Worm (Caenorhabditis elegans) whole organism, L1 larva: ENCODE measurements around the gene nhr-260.

Source experiments
- C04F5.9 ChIP-seq: sonication (generic microtip); optimal IDR thresholded peaks from 2 replicates; lab custom pipeline; 2016; ENCODE audit warnings: missing genetic modification characterization, missing compliant biosample characterization
- C16A3.4 ChIP-seq: fragments of 150-350 bp; optimal IDR thresholded peaks from 2 replicates; lab custom pipeline; 2014; ENCODE audit warnings: missing biosample characterization, missing genetic modification characterization
- C34B4.2 ChIP-seq: sonication (generic microtip); optimal IDR thresholded peaks from 2 replicates; lab custom pipeline; 2017; ENCODE audit warnings: mild to moderate bottlenecking, missing genetic modification characterization, missing compliant biosample characterization
- F16B12.6 ChIP-seq: fragments of 150-350 bp; optimal IDR thresholded peaks from 2 replicates; lab custom pipeline; 2014; ENCODE audit warnings: missing biosample characterization, missing genetic modification characterization
- blmp-1 ChIP-seq: fragments of 150-350 bp; optimal IDR thresholded peaks from 2 replicates; lab custom pipeline; 2014; ENCODE audit warnings: missing biosample characterization, missing genetic modification characterization
- ceh-8 ChIP-seq: fragments of 200-800 bp; sonication (Bioruptor generic); optimal IDR thresholded peaks from 2 replicates; lab custom pipeline; 2018; ENCODE audit warnings: mild to moderate bottlenecking, missing genetic modification characterization, moderate library complexity, missing compliant biosample characterization
- ceh-88 ChIP-seq: fragments of 200-800 bp; sonication (Bioruptor generic); IDR thresholded peaks from 2 replicates; pipeline ENCODE4 v1.3.6; 2022; ENCODE audit warnings: missing genetic modification characterization, missing compliant biosample characterization
- ceh-90 ChIP-seq: sonication (generic microtip); optimal IDR thresholded peaks from 2 replicates; lab custom pipeline; 2016; ENCODE audit warnings: missing genetic modification characterization, missing compliant biosample characterization
- ces-1 ChIP-seq: fragments of 150-350 bp; optimal IDR thresholded peaks from 2 replicates; lab custom pipeline; 2014; ENCODE audit warnings: missing biosample characterization, missing genetic modification reagents, missing genetic modification characterization
- dpl-1 ChIP-seq, 3 experiments: fragments of 150-350 bp in 2 of 3; sonication (generic microtip) in 1 of 3; optimal IDR thresholded peaks; 2 replicates each; lab custom pipeline; 2014 to 2017; ENCODE audit warnings: missing biosample characterization in 3 of 3, missing genetic modification characterization in 3 of 3, missing genetic modification reagents in 3 of 3
- efl-1 ChIP-seq, 4 experiments: fragments of 150-350 bp; optimal IDR thresholded peaks in 3 of 4; peaks in 1 of 4; 1 replicate in 1 of 4; 2 replicates in 3 of 4; lab custom pipeline; 2014; ENCODE audit warnings: missing biosample characterization in 2 of 4, missing genetic modification characterization in 2 of 4, missing genetic modification reagents in 2 of 4
- efl-3 ChIP-seq: fragments of 200-800 bp; sonication (Bioruptor generic); optimal IDR thresholded peaks from 2 replicates; lab custom pipeline; 2018; ENCODE audit warnings: mild to moderate bottlenecking, missing genetic modification characterization, missing compliant biosample characterization
- egl-27 ChIP-seq, 2 experiments: fragments of 150-350 bp in 1 of 2; sonication (generic microtip); optimal IDR thresholded peaks; 3 replicates each; lab custom pipeline; 2017 to 2018; ENCODE audit warnings: missing biosample characterization in 2 of 2, missing genetic modification characterization in 2 of 2, missing genetic modification reagents in 2 of 2
- elt-3 ChIP-seq, 6 experiments: fragments of 150-350 bp in 1 of 6; sonication (generic microtip); optimal IDR thresholded peaks; 2 replicates each; lab custom pipeline; 2017 to 2018; ENCODE audit warnings: missing biosample characterization in 6 of 6, missing genetic modification characterization in 6 of 6, inconsistent platforms in 1 of 6
- fos-1 ChIP-seq: fragments of 150-350 bp; optimal IDR thresholded peaks from 2 replicates; lab custom pipeline; 2014; ENCODE audit warnings: missing biosample characterization, missing genetic modification characterization
- hpl-2 ChIP-seq: fragments of 150-350 bp; optimal IDR thresholded peaks from 2 replicates; lab custom pipeline; 2014; ENCODE audit warnings: missing biosample characterization, missing genetic modification reagents, missing genetic modification characterization
- irx-1 ChIP-seq: sonication (generic microtip); optimal IDR thresholded peaks from 2 replicates; lab custom pipeline; 2016; ENCODE audit warnings: missing genetic modification characterization, missing compliant biosample characterization
- lin-14 ChIP-seq: fragments of 200-800 bp; sonication (Bioruptor generic); optimal IDR thresholded peaks from 2 replicates; lab custom pipeline; 2018; ENCODE audit warnings: mild to moderate bottlenecking, missing genetic modification characterization, moderate library complexity, missing compliant biosample characterization
- lin-15B ChIP-seq: fragments of 150-350 bp; sonication (generic microtip); optimal IDR thresholded peaks from 3 replicates; lab custom pipeline; 2014; ENCODE audit warnings: missing biosample characterization, missing genetic modification characterization
- lin-35 ChIP-seq, 2 experiments: fragments of 150-350 bp; optimal IDR thresholded peaks; 2 replicates each; lab custom pipeline; 2014; ENCODE audit warnings: missing biosample characterization in 2 of 2, missing genetic modification characterization in 2 of 2, missing genetic modification reagents in 2 of 2
- mab-9 ChIP-seq: fragments of 200-800 bp; sonication (Bioruptor generic); IDR thresholded peaks from 2 replicates; pipeline ENCODE4 v1.3.6; 2022; ENCODE audit warnings: missing genetic modification reagents, missing genetic modification characterization, missing compliant biosample characterization
- mdl-1 ChIP-seq, 2 experiments: fragments of 150-350 bp; optimal IDR thresholded peaks; 2 replicates each; lab custom pipeline; 2014 to 2017; ENCODE audit warnings: missing biosample characterization in 2 of 2, missing genetic modification characterization in 2 of 2, inconsistent platforms in 1 of 2
- nhr-12 ChIP-seq: sonication (generic microtip); optimal IDR thresholded peaks from 2 replicates; lab custom pipeline; 2017; ENCODE audit warnings: missing biosample characterization, missing genetic modification characterization
- nhr-19 ChIP-seq: fragments of 200-800 bp; sonication (Bioruptor generic); conservative IDR thresholded peaks from 2 replicates; pipeline ENCODE4 v1.3.6; 2022; ENCODE audit warnings: missing genetic modification characterization, missing compliant biosample characterization
- nhr-28 ChIP-seq: fragments of 150-350 bp; optimal IDR thresholded peaks from 2 replicates; lab custom pipeline; 2014; ENCODE audit warnings: missing biosample characterization, missing genetic modification characterization
- nhr-47 ChIP-seq: sonication (generic microtip); optimal IDR thresholded peaks from 2 replicates; lab custom pipeline; 2016; ENCODE audit warnings: mild to moderate bottlenecking, missing genetic modification characterization, moderate library complexity, missing compliant biosample characterization
- nhr-76 ChIP-seq: sonication (generic microtip); optimal IDR thresholded peaks from 2 replicates; lab custom pipeline; 2017; ENCODE audit warnings: missing biosample characterization, missing genetic modification characterization
- nhr-77 ChIP-seq: fragments of 150-350 bp; optimal IDR thresholded peaks from 2 replicates; lab custom pipeline; 2014; ENCODE audit warnings: missing biosample characterization, missing genetic modification characterization
- nhr-84 ChIP-seq: sonication (generic microtip); optimal IDR thresholded peaks from 2 replicates; lab custom pipeline; 2017; ENCODE audit warnings: missing biosample characterization, missing genetic modification characterization
- nhr-85 ChIP-seq: sonication (generic microtip); peaks from one replicate; lab custom pipeline; 2016; ENCODE audit warnings: missing genetic modification characterization, inconsistent platforms, missing compliant biosample characterization
- pag-3 ChIP-seq: sonication (generic microtip); optimal IDR thresholded peaks from 2 replicates; lab custom pipeline; 2017; ENCODE audit warnings: missing genetic modification characterization, mild to moderate bottlenecking, missing compliant biosample characterization, antibody characterized with exemption, borderline replicate concordance; ENCODE audit not compliant: insufficient read depth
- pax-3 ChIP-seq: fragments of 200-800 bp; sonication (Bioruptor generic); optimal IDR thresholded peaks from 2 replicates; lab custom pipeline; 2018; ENCODE audit warnings: mild to moderate bottlenecking, missing genetic modification characterization, moderate library complexity, missing compliant biosample characterization
- rnt-1 ChIP-seq: sonication (generic microtip); optimal IDR thresholded peaks from 2 replicates; lab custom pipeline; 2016; ENCODE audit warnings: mild to moderate bottlenecking, missing genetic modification characterization, moderate library complexity, missing compliant biosample characterization
- skn-1 ChIP-seq: fragments of 150-350 bp; optimal IDR thresholded peaks from 2 replicates; lab custom pipeline; 2014; ENCODE audit warnings: missing biosample characterization, missing genetic modification characterization
- tlp-1 ChIP-seq: fragments of 150-350 bp; optimal IDR thresholded peaks from 2 replicates; lab custom pipeline; 2014; ENCODE audit warnings: missing biosample characterization, missing genetic modification characterization
- unc-130 ChIP-seq: fragments of 150-350 bp; optimal IDR thresholded peaks from 2 replicates; lab custom pipeline; 2017; ENCODE audit warnings: missing biosample characterization, missing genetic modification characterization, inconsistent platforms
- unc-30 ChIP-seq: sonication (generic microtip); optimal IDR thresholded peaks from 2 replicates; lab custom pipeline; 2017; ENCODE audit warnings: missing biosample characterization, missing genetic modification characterization
- unc-62 ChIP-seq: fragments of 150-350 bp; optimal IDR thresholded peaks from 2 replicates; lab custom pipeline; 2014; ENCODE audit warnings: missing biosample characterization, missing genetic modification reagents, missing genetic modification characterization
- unc-86 ChIP-seq: sonication (generic microtip); optimal IDR thresholded peaks from 2 replicates; lab custom pipeline; 2016; ENCODE audit warnings: missing genetic modification characterization, missing compliant biosample characterization
- zip-4 ChIP-seq: fragments of 200-800 bp; sonication (Bioruptor generic); optimal IDR thresholded peaks from 2 replicates; lab custom pipeline; 2018; ENCODE audit warnings: mild to moderate bottlenecking, missing genetic modification characterization, moderate library complexity, missing compliant biosample characterization
- ztf-11 ChIP-seq, 2 experiments: sonication (generic microtip); optimal IDR thresholded peaks; 2 replicates each; lab custom pipeline; 2016 to 2017; ENCODE audit warnings: missing genetic modification characterization in 2 of 2, missing biosample characterization in 1 of 2, missing compliant biosample characterization in 1 of 2
- ztf-4 ChIP-seq: fragments of 150-350 bp; optimal IDR thresholded peaks from 2 replicates; lab custom pipeline; 2014; ENCODE audit warnings: missing biosample characterization, missing genetic modification characterization

Gene nhr-260

ce11 chrV:1480841-1481240 lies 30.6 kb downstream of the nhr-260 start (continued):
- TF ChIP-seq nhr-12 (tag; lab: Kevin White, UChicago) (no peak), ceh-90 (tag; lab: Kevin White, UChicago) (no peak), nhr-77 (tag; lab: Kevin White, UChicago) (no peak), elt-3 (tag; optimal IDR thresholded peaks at IDR 0.05; lab: Kevin White, UChicago) (no peak), nhr-47 (no peak), nhr-28 (no peak), nhr-85 (tag; lab: Kevin White, UChicago) (no peak)

ce11 chrV:1476841-1477240 lies 34.6 kb downstream of the nhr-260 start:
- TF ChIP-seq elt-3 (tag; optimal IDR thresholded peaks at IDR 0.05; lab: Kevin White, UChicago) (no peak), pag-3 (tag; lab: Kevin White, UChicago) (no peak), irx-1 (tag; lab: Kevin White, UChicago) (no peak), efl-1 (optimal IDR thresholded peaks at IDR 0.05; lab: Kevin White, UChicago) (no peak), efl-1 (GFP tag; optimal IDR thresholded peaks at IDR 0.05 in 1 of 2; lab: Kevin White, UChicago) (peak in 1 of 2 experiments; percentile 87)

ce11 chrV:1476284-1476792 lies 35.1 kb downstream of the nhr-260 start:
- TF ChIP-seq nhr-85 (tag; lab: Kevin White, UChicago) (peak; percentile 29), ces-1 (GFP tag; lab: Kevin White, UChicago) (no peak), ceh-8 (GFP tag; lab: Kevin White, UChicago) (no peak), nhr-76 (tag; lab: Kevin White, UChicago) (no peak), elt-3 (tag; optimal IDR thresholded peaks at IDR 0.05; lab: Kevin White, UChicago) (no peak), dpl-1 (GFP tag; optimal IDR thresholded peaks at IDR 0.05; lab: Kevin White, UChicago) (no peak)

- TF ChIP-seq zip-4 (GFP tag; lab: Kevin White, UChicago) (no peak), egl-27 (tag; optimal IDR thresholded peaks at IDR 0.05; lab: Kevin White, UChicago) (peak; percentile 34 to 46), blmp-1 (tag; lab: Kevin White, UChicago) (peak; percentile 49), mdl-1 (tag; optimal IDR thresholded peaks at IDR 0.05; lab: Kevin White, UChicago) (peak in 1 of 2 experiments; percentile 47), rnt-1 (tag; lab: Kevin White, UChicago) (peak; percentile 49), pax-3 (tag; lab: Kevin White, UChicago) (no peak), lin-14 (GFP tag; lab: Kevin White, UChicago) (peak; percentile 98), nhr-19 (no peak; the same call in 1 of the 2 replicates), F16B12.6 (tag; lab: Kevin White, UChicago) (no peak), C34B4.2 (tag; lab: Kevin White, UChicago) (no peak), C16A3.4 (tag; lab: Kevin White, UChicago) (peak; percentile 35), nhr-84 (tag; lab: Kevin White, UChicago) (no peak), nhr-76 (tag; lab: Kevin White, UChicago) (no peak), dpl-1 (GFP tag; optimal IDR thresholded peaks at IDR 0.05; lab: Kevin White, UChicago) (peak; percentile 2 to 35 (median 19)), nhr-85 (tag; lab: Kevin White, UChicago) (peak; percentile 74), skn-1 (peak; percentile 77), unc-30 (tag; lab: Kevin White, UChicago) (no peak), ceh-88 (no peak), unc-130 (tag; lab: Kevin White, UChicago) (no peak), ztf-11 (tag; optimal IDR thresholded peaks at IDR 0.05; lab: Kevin White, UChicago) (peak in 1 of 2 experiments; percentile 54), mab-9 (GFP tag; lab: Robert Waterston, UW) (no peak; the same call in 1 of the 2 replicates), nhr-28 (no peak), ztf-4 (tag; lab: Kevin White, UChicago) (peak; percentile 72), lin-35 (GFP tag; optimal IDR thresholded peaks at IDR 0.05; lab: Kevin White, UChicago) (peak; percentile 45 to 69), C04F5.9 (tag; lab: Kevin White, UChicago) (no peak), hpl-2 (GFP tag; lab: Kevin White, UChicago) (no peak), pag-3 (tag; lab: Kevin White, UChicago) (no peak), tlp-1 (tag; lab: Kevin White, UChicago) (no peak), unc-62 (GFP tag; lab: Kevin White, UChicago) (no peak), unc-86 (peak; percentile 65), efl-1 (optimal IDR thresholded peaks at IDR 0.05; lab: Kevin White, UChicago) (peak; percentile 49 to 57), efl-1 (GFP tag; optimal IDR thresholded peaks at IDR 0.05 in 1 of 2; lab: Kevin White, UChicago) (peak; percentile 40 to 93), lin-15B (no peak), elt-3 (tag; optimal IDR thresholded peaks at IDR 0.05; lab: Kevin White, UChicago) (no peak), fos-1 (no peak), ceh-90 (tag; lab: Kevin White, UChicago) (no peak), efl-3 (no peak)
Measured at ce11 chrV:1474486-1475125, 36.8 kb downstream of the nhr-260 start, which contains the start of the genes F53E2.2 and unc-60. Gene F53E2.2, plus strand, starts transcription at chrV:1475086. Gene unc-60, plus strand, starts transcription at chrV:1475086.
